Worm (Caenorhabditis elegans) whole organism, L1 larva: ENCODE results near the gene srh-46.

ENCODE experiments used
- C34B4.2 ChIP-seq: sonication (generic microtip); optimal IDR thresholded peaks from 2 replicates; lab custom pipeline; 2017; ENCODE audit warnings: mild to moderate bottlenecking, missing genetic modification characterization, missing compliant biosample characterization
- Y116A8C.19 ChIP-seq: sonication (generic microtip); optimal IDR thresholded peaks from 2 replicates; lab custom pipeline; 2016; ENCODE audit warnings: missing compliant biosample characterization, missing genetic modification characterization, borderline replicate concordance
- alr-1 ChIP-seq: fragments of 200-800 bp; sonication (Bioruptor generic); optimal IDR thresholded peaks from 2 replicates; lab custom pipeline; 2018; ENCODE audit warnings: borderline replicate concordance, mild to moderate bottlenecking, missing genetic modification characterization, missing compliant biosample characterization
- aly-2 ChIP-seq: fragments of 150-350 bp; optimal IDR thresholded peaks from 2 replicates; lab custom pipeline; 2014; ENCODE audit warnings: missing biosample characterization, missing genetic modification characterization
- ama-1 ChIP-seq: fragments of 150-350 bp; optimal IDR thresholded peaks from 2 replicates; lab custom pipeline; 2014
- ceh-8 ChIP-seq: fragments of 200-800 bp; sonication (Bioruptor generic); optimal IDR thresholded peaks from 2 replicates; lab custom pipeline; 2018; ENCODE audit warnings: mild to moderate bottlenecking, missing genetic modification characterization, moderate library complexity, missing compliant biosample characterization
- ceh-90 ChIP-seq: sonication (generic microtip); optimal IDR thresholded peaks from 2 replicates; lab custom pipeline; 2016; ENCODE audit warnings: missing genetic modification characterization, missing compliant biosample characterization
- dsc-1 ChIP-seq: sonication (generic microtip); optimal IDR thresholded peaks from 2 replicates; lab custom pipeline; 2016; ENCODE audit warnings: mild to moderate bottlenecking, missing genetic modification characterization, missing compliant biosample characterization
- efl-1 ChIP-seq, 4 experiments: fragments of 150-350 bp; optimal IDR thresholded peaks in 3 of 4; peaks in 1 of 4; 1 replicate in 1 of 4; 2 replicates in 3 of 4; lab custom pipeline; 2014; ENCODE audit warnings: missing biosample characterization in 2 of 4, missing genetic modification characterization in 2 of 4, missing genetic modification reagents in 2 of 4
- efl-3 ChIP-seq: fragments of 200-800 bp; sonication (Bioruptor generic); optimal IDR thresholded peaks from 2 replicates; lab custom pipeline; 2018; ENCODE audit warnings: mild to moderate bottlenecking, missing genetic modification characterization, missing compliant biosample characterization
- egl-13 ChIP-seq: sonication (generic microtip); optimal IDR thresholded peaks from 2 replicates; lab custom pipeline; 2016; ENCODE audit warnings: missing genotype, missing genetic modification reagents, missing genetic modification characterization, missing compliant biosample characterization
- egl-27 ChIP-seq, 2 experiments: fragments of 150-350 bp in 1 of 2; sonication (generic microtip); optimal IDR thresholded peaks; 3 replicates each; lab custom pipeline; 2017 to 2018; ENCODE audit warnings: missing biosample characterization in 2 of 2, missing genetic modification characterization in 2 of 2, missing genetic modification reagents in 2 of 2
- elt-2 ChIP-seq: sonication (generic microtip); optimal IDR thresholded peaks from 2 replicates; lab custom pipeline; 2016; ENCODE audit warnings: missing genetic modification characterization, mild to moderate bottlenecking, inconsistent platforms, missing compliant biosample characterization, missing genetic modification reagents
- fkh-10 ChIP-seq: sonication (generic microtip); optimal IDR thresholded peaks from 2 replicates; lab custom pipeline; 2017; ENCODE audit warnings: missing biosample characterization, missing genetic modification reagents, missing genetic modification characterization
- fos-1 ChIP-seq: fragments of 150-350 bp; optimal IDR thresholded peaks from 2 replicates; lab custom pipeline; 2014; ENCODE audit warnings: missing biosample characterization, missing genetic modification characterization
- hlh-17 ChIP-seq: fragments of 200-800 bp; sonication (Bioruptor generic); optimal IDR thresholded peaks from 2 replicates; lab custom pipeline; 2018; ENCODE audit warnings: missing genetic modification characterization, mild to moderate bottlenecking, missing compliant biosample characterization, moderate library complexity, borderline replicate concordance
- hlh-4 ChIP-seq: sonication (generic microtip); optimal IDR thresholded peaks from 2 replicates; lab custom pipeline; 2016; ENCODE audit warnings: mild to moderate bottlenecking, missing genetic modification characterization, missing compliant biosample characterization
- isw-1 ChIP-seq: fragments of 200-800 bp; sonication (Bioruptor generic); IDR thresholded peaks from 2 replicates; pipeline ENCODE4 v1.3.6; 2022; ENCODE audit warnings: missing genetic modification characterization, missing compliant biosample characterization
- jun-1 ChIP-seq: fragments of 150-350 bp; optimal IDR thresholded peaks from 2 replicates; lab custom pipeline; 2014; ENCODE audit warnings: missing biosample characterization, missing genetic modification reagents, missing genetic modification characterization
- lin-14 ChIP-seq: fragments of 200-800 bp; sonication (Bioruptor generic); optimal IDR thresholded peaks from 2 replicates; lab custom pipeline; 2018; ENCODE audit warnings: mild to moderate bottlenecking, missing genetic modification characterization, moderate library complexity, missing compliant biosample characterization
- lin-35 ChIP-seq, 2 experiments: fragments of 150-350 bp; optimal IDR thresholded peaks; 2 replicates each; lab custom pipeline; 2014; ENCODE audit warnings: missing biosample characterization in 2 of 2, missing genetic modification characterization in 2 of 2, missing genetic modification reagents in 2 of 2
- lin-39 ChIP-seq: fragments of 150-350 bp; optimal IDR thresholded peaks from 2 replicates; lab custom pipeline; 2014; ENCODE audit warnings: missing biosample characterization, missing genetic modification reagents, missing genetic modification characterization
- lir-3 ChIP-seq: sonication (generic microtip); optimal IDR thresholded peaks from 2 replicates; lab custom pipeline; 2016; ENCODE audit warnings: mild to moderate bottlenecking, missing genetic modification characterization, moderate library complexity, missing compliant biosample characterization; ENCODE audit not compliant: poor library complexity
- mab-9 ChIP-seq: fragments of 200-800 bp; sonication (Bioruptor generic); IDR thresholded peaks from 2 replicates; pipeline ENCODE4 v1.3.6; 2022; ENCODE audit warnings: missing genetic modification reagents, missing genetic modification characterization, missing compliant biosample characterization
- mdl-1 ChIP-seq, 2 experiments: fragments of 150-350 bp; optimal IDR thresholded peaks; 2 replicates each; lab custom pipeline; 2014 to 2017; ENCODE audit warnings: missing biosample characterization in 2 of 2, missing genetic modification characterization in 2 of 2, inconsistent platforms in 1 of 2
- mep-1 ChIP-seq: fragments of 150-350 bp; optimal IDR thresholded peaks from 2 replicates; lab custom pipeline; 2014; ENCODE audit warnings: missing biosample characterization, missing genetic modification characterization
- nhr-11 ChIP-seq: fragments of 150-350 bp; optimal IDR thresholded peaks from 2 replicates; lab custom pipeline; 2014; ENCODE audit warnings: missing biosample characterization, missing genetic modification characterization
- nhr-12 ChIP-seq: sonication (generic microtip); optimal IDR thresholded peaks from 2 replicates; lab custom pipeline; 2017; ENCODE audit warnings: missing biosample characterization, missing genetic modification characterization
- nhr-237 ChIP-seq: fragments of 150-350 bp; optimal IDR thresholded peaks from 2 replicates; lab custom pipeline; 2014; ENCODE audit warnings: missing biosample characterization, missing genetic modification characterization
- nhr-28 ChIP-seq: fragments of 150-350 bp; optimal IDR thresholded peaks from 2 replicates; lab custom pipeline; 2014; ENCODE audit warnings: missing biosample characterization, missing genetic modification characterization
- nhr-76 ChIP-seq: sonication (generic microtip); optimal IDR thresholded peaks from 2 replicates; lab custom pipeline; 2017; ENCODE audit warnings: missing biosample characterization, missing genetic modification characterization
- nhr-84 ChIP-seq: sonication (generic microtip); optimal IDR thresholded peaks from 2 replicates; lab custom pipeline; 2017; ENCODE audit warnings: missing biosample characterization, missing genetic modification characterization
- nhr-85 ChIP-seq: sonication (generic microtip); peaks from one replicate; lab custom pipeline; 2016; ENCODE audit warnings: missing genetic modification characterization, inconsistent platforms, missing compliant biosample characterization
- nhr-90 ChIP-seq: sonication (generic microtip); optimal IDR thresholded peaks from 2 replicates; lab custom pipeline; 2016; ENCODE audit warnings: mild to moderate bottlenecking, missing genetic modification characterization, missing compliant biosample characterization; ENCODE audit not compliant: poor library complexity
- pag-3 ChIP-seq: sonication (generic microtip); optimal IDR thresholded peaks from 2 replicates; lab custom pipeline; 2017; ENCODE audit warnings: missing genetic modification characterization, mild to moderate bottlenecking, missing compliant biosample characterization, antibody characterized with exemption, borderline replicate concordance; ENCODE audit not compliant: insufficient read depth
- rnt-1 ChIP-seq: sonication (generic microtip); optimal IDR thresholded peaks from 2 replicates; lab custom pipeline; 2016; ENCODE audit warnings: mild to moderate bottlenecking, missing genetic modification characterization, moderate library complexity, missing compliant biosample characterization
- skn-1 ChIP-seq: fragments of 150-350 bp; optimal IDR thresholded peaks from 2 replicates; lab custom pipeline; 2014; ENCODE audit warnings: missing biosample characterization, missing genetic modification characterization
- snpc-4 ChIP-seq: fragments of 150-350 bp; optimal IDR thresholded peaks from 2 replicates; lab custom pipeline; 2014; ENCODE audit warnings: missing biosample characterization, missing genetic modification characterization
- sox-4 ChIP-seq: sonication (generic microtip); optimal IDR thresholded peaks from 2 replicates; lab custom pipeline; 2016; ENCODE audit warnings: missing genetic modification characterization, missing compliant biosample characterization
- sptf-1 ChIP-seq: fragments of 150-350 bp; optimal IDR thresholded peaks from 2 replicates; lab custom pipeline; 2014; ENCODE audit warnings: missing biosample characterization, missing genetic modification characterization
- sup-37 ChIP-seq: fragments of 200-800 bp; sonication (Bioruptor generic); optimal IDR thresholded peaks from 2 replicates; lab custom pipeline; 2018; ENCODE audit warnings: mild to moderate bottlenecking, missing genetic modification characterization, missing compliant biosample characterization
- tlp-1 ChIP-seq: fragments of 150-350 bp; optimal IDR thresholded peaks from 2 replicates; lab custom pipeline; 2014; ENCODE audit warnings: missing biosample characterization, missing genetic modification characterization
- unc-130 ChIP-seq: fragments of 150-350 bp; optimal IDR thresholded peaks from 2 replicates; lab custom pipeline; 2017; ENCODE audit warnings: missing biosample characterization, missing genetic modification characterization, inconsistent platforms
- unc-62 ChIP-seq: fragments of 150-350 bp; optimal IDR thresholded peaks from 2 replicates; lab custom pipeline; 2014; ENCODE audit warnings: missing biosample characterization, missing genetic modification reagents, missing genetic modification characterization
- unc-98 ChIP-seq: fragments of 200-800 bp; sonication (Bioruptor generic); IDR thresholded peaks from 2 replicates; pipeline ENCODE4 v1.3.6; 2022; ENCODE audit warnings: missing genetic modification characterization, missing compliant biosample characterization
- xbp-1 ChIP-seq: sonication (generic microtip); optimal IDR thresholded peaks from 2 replicates; lab custom pipeline; 2016; ENCODE audit warnings: missing genetic modification characterization, missing compliant biosample characterization
- zag-1 ChIP-seq: fragments of 150-350 bp; optimal IDR thresholded peaks from 2 replicates; lab custom pipeline; 2014; ENCODE audit warnings: missing biosample characterization, missing genetic modification characterization
- zip-4 ChIP-seq: fragments of 200-800 bp; sonication (Bioruptor generic); optimal IDR thresholded peaks from 2 replicates; lab custom pipeline; 2018; ENCODE audit warnings: mild to moderate bottlenecking, missing genetic modification characterization, moderate library complexity, missing compliant biosample characterization
- ztf-11 ChIP-seq, 2 experiments: sonication (generic microtip); optimal IDR thresholded peaks; 2 replicates each; lab custom pipeline; 2016 to 2017; ENCODE audit warnings: missing genetic modification characterization in 2 of 2, missing biosample characterization in 1 of 2, missing compliant biosample characterization in 1 of 2
- ztf-4 ChIP-seq: fragments of 150-350 bp; optimal IDR thresholded peaks from 2 replicates; lab custom pipeline; 2014; ENCODE audit warnings: missing biosample characterization, missing genetic modification characterization

srh-46 gene

DNA sequence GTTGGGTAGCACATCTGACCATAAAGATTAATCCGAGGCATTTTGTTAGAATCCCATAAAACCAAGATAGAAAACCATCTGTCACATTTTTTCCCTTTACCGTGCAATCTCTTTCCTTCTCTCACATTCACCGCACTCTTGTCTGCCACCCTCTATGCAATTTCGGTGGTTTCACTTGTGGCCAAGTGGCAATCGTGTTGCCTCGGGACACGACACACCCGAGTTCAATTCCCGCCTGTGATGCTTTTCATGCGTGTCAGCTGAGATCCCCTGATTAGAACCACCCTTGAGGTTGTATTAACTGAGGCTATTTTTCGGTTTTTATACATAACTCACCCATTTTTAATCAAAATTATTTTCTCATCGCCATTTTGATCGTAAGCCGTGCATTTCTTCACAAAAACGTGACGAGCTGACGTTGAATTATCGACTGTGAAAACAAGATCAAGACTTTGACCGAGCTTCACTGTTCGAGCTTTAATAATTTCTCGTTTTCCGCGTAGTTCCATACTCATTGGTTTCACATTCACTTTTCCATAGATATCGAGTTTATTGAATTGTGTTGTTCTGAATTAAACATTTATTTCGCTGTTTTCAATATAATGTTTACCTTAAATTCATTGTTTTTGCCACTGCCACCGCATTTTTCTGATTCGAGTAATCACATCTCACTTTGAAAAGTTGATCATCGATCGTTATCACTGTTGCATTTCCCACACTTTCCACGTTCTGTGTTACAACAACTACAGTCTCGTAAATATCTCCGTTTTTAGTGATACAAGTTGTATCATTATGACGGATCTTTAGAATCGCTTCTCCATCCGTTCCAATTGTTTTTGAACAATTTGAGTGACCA lies 11.6 kb upstream of the srh-46 start (continued):
- peak; percentile 84 for TF ChIP-seq nhr-90
- TF ChIP-seq nhr-28 (tag; lab: Kevin White, UChicago) = no peak
- TF ChIP-seq snpc-4 = peak; percentile 70
- no peak for TF ChIP-seq tlp-1 (tag; lab: Kevin White, UChicago)
- TF ChIP-seq unc-98 (GFP tag; lab: Robert Waterston, UW) = no peak
- TF ChIP-seq C34B4.2 (tag; lab: Kevin White, UChicago) = no peak
- TF ChIP-seq fos-1 (tag; lab: Kevin White, UChicago) = peak; percentile 60
- TF ChIP-seq unc-130 (tag; lab: Kevin White, UChicago) = peak; percentile 56
- no peak for TF ChIP-seq mab-9 (GFP tag; lab: Robert Waterston, UW)
- TF ChIP-seq hlh-4 (tag; lab: Kevin White, UChicago) = no peak
- TF ChIP-seq pag-3 (tag; lab: Kevin White, UChicago) = no peak
- TF ChIP-seq zag-1 (tag; lab: Kevin White, UChicago) = no peak
- no peak for TF ChIP-seq ceh-90 (tag; lab: Kevin White, UChicago)
- peak; percentile 32 for TF ChIP-seq lin-39 (tag; lab: Kevin White, UChicago)
- peak; percentile 64 for TF ChIP-seq efl-3 (GFP tag; lab: Kevin White, UChicago)
- no peak for TF ChIP-seq hlh-17 (GFP tag; lab: Kevin White, UChicago)
- no peak for TF ChIP-seq Y116A8C.19 (tag; lab: Kevin White, UChicago)
- TF ChIP-seq skn-1 (tag; lab: Kevin White, UChicago) = peak; percentile 66
- no peak for TF ChIP-seq nhr-11 (tag; lab: Kevin White, UChicago)
- TF ChIP-seq nhr-12 (tag; lab: Kevin White, UChicago) = no peak
- TF ChIP-seq xbp-1 (tag; lab: Kevin White, UChicago) = peak; percentile 66
- peak; percentile 8 for TF ChIP-seq ztf-4 (tag; lab: Kevin White, UChicago)
- no peak for TF ChIP-seq egl-27 (tag; optimal IDR thresholded peaks at IDR 0.05; lab: Kevin White, UChicago)
- TF ChIP-seq sptf-1 = no peak
- peak in 1 of 2 experiments; percentile 85 for TF ChIP-seq mdl-1 (tag; optimal IDR thresholded peaks at IDR 0.05; lab: Kevin White, UChicago)
- peak; percentile 51 for TF ChIP-seq zip-4 (GFP tag; lab: Kevin White, UChicago)
- TF ChIP-seq sox-4 (tag; lab: Kevin White, UChicago) = peak; percentile 16
- TF ChIP-seq ceh-8 (GFP tag; lab: Kevin White, UChicago) = peak; percentile 45
- TF ChIP-seq elt-2 = peak; percentile 66
- peak; percentile 68 for TF ChIP-seq lin-14 (GFP tag; lab: Kevin White, UChicago)
- peak in 1 of 2 experiments; percentile 80 for TF ChIP-seq ztf-11 (tag; optimal IDR thresholded peaks at IDR 0.05; lab: Kevin White, UChicago)
- no peak for TF ChIP-seq nhr-237 (tag; lab: Kevin White, UChicago)
- TF ChIP-seq mep-1 (tag; lab: Kevin White, UChicago) = peak; percentile 82
- peak; percentile 82 for TF ChIP-seq jun-1 (tag; lab: Kevin White, UChicago)
- peak; percentile 25 for TF ChIP-seq aly-2 (tag; lab: Kevin White, UChicago)
- TF ChIP-seq isw-1 = no peak
- peak; percentile 7 for TF ChIP-seq fkh-10 (GFP tag; lab: Kevin White, UChicago)
- TF ChIP-seq lir-3 = peak; percentile 48
- no peak for TF ChIP-seq ama-1
- TF ChIP-seq efl-1 (optimal IDR thresholded peaks at IDR 0.05; lab: Kevin White, UChicago) = peak; percentile 50 to 63
- TF ChIP-seq efl-1 (GFP tag; optimal IDR thresholded peaks at IDR 0.05 in 1 of 2; lab: Kevin White, UChicago) = peak; percentile 41 to 94
- TF ChIP-seq alr-1 = no peak
- TF ChIP-seq sup-37 = peak; percentile 52
- peak; percentile 84 for TF ChIP-seq dsc-1 (tag; lab: Kevin White, UChicago)
- peak; percentile 82 for TF ChIP-seq rnt-1 (tag; lab: Kevin White, UChicago)
- peak; percentile 9 for TF ChIP-seq egl-13 (tag; lab: Kevin White, UChicago)
- peak; percentile 42 to 82 for TF ChIP-seq lin-35 (GFP tag; optimal IDR thresholded peaks at IDR 0.05; lab: Kevin White, UChicago)
- TF ChIP-seq nhr-84 (tag; lab: Kevin White, UChicago) = no peak
- peak; percentile 81 for TF ChIP-seq nhr-85 (tag; lab: Kevin White, UChicago)
- TF ChIP-seq unc-62 = no peak
- TF ChIP-seq nhr-76 (tag; lab: Kevin White, UChicago) = no peak
